Fruit fly (Drosophila melanogaster) whole organism, adult: Measurements from ENCODE around the gene mbt.

ENCODE experiments used
- CG11617 ChIP-seq: fragments of 200-800 bp; sonication (Bioruptor generic); optimal IDR thresholded peaks from 2 replicates; lab custom pipeline; 2017; ENCODE audit warnings: mild to moderate bottlenecking, missing biosample characterization, missing genetic modification reagents, missing genetic modification characterization
- CG12768 ChIP-seq: fragments of 200-800 bp; sonication (Bioruptor generic); optimal IDR thresholded peaks from 2 replicates; lab custom pipeline; 2017; ENCODE audit warnings: missing biosample characterization, missing genetic modification characterization, mild to moderate bottlenecking, moderate library complexity, missing genetic modification reagents
- CG14711 ChIP-seq: fragments of 200-800 bp; sonication (Bioruptor generic); optimal IDR thresholded peaks from 2 replicates; lab custom pipeline; 2018; ENCODE audit warnings: missing biosample characterization, mild to moderate bottlenecking, missing genetic modification characterization, moderate library complexity
- CG5204 ChIP-seq: fragments of 200-800 bp; sonication (Bioruptor generic); optimal IDR thresholded peaks from 2 replicates; lab custom pipeline; 2016; ENCODE audit warnings: missing biosample characterization, missing genetic modification characterization
- Clk ChIP-seq: fragments of 200-800 bp; sonication (Bioruptor generic); optimal IDR thresholded peaks from 2 replicates; lab custom pipeline; 2017; ENCODE audit warnings: missing biosample characterization, missing genetic modification characterization
- Mnt ChIP-seq: fragments of 200-800 bp; sonication (Bioruptor generic); optimal IDR thresholded peaks from 2 replicates; lab custom pipeline; 2016; ENCODE audit warnings: missing biosample characterization, mild to moderate bottlenecking, missing genetic modification characterization
- cic ChIP-seq: fragments of 200-800 bp; sonication (Bioruptor generic); optimal IDR thresholded peaks from 2 replicates; lab custom pipeline; 2017; ENCODE audit warnings: missing biosample characterization, mild to moderate bottlenecking, missing genetic modification characterization, moderate library complexity
- kay ChIP-seq: fragments of 200-800 bp; sonication (Bioruptor generic); peaks from one replicate; lab custom pipeline; 2016; ENCODE audit warnings: missing biosample characterization, missing genetic modification characterization, borderline replicate concordance
- tj ChIP-seq: fragments of 200-800 bp; sonication (Bioruptor generic); optimal IDR thresholded peaks from 3 replicates; lab custom pipeline; 2017; ENCODE audit warnings: missing biosample characterization, mild to moderate bottlenecking, missing genetic modification characterization, moderate library complexity
- toe ChIP-seq: fragments of 200-800 bp; sonication (Bioruptor generic); optimal IDR thresholded peaks from 2 replicates; lab custom pipeline; 2016; ENCODE audit warnings: missing biosample characterization, missing genetic modification characterization

dm6 chrX:16647092-16647632 is 36.7 kb downstream of the mbt start:
- TF ChIP-seq CG11617 (GFP tag; lab: Kevin White, UChicago) = no peak
- TF ChIP-seq CG14711 (tag; lab: Kevin White, UChicago) = no peak
- no peak for TF ChIP-seq cic (GFP tag; lab: Kevin White, UChicago)
- TF ChIP-seq Clk (GFP tag; lab: Kevin White, UChicago) = no peak
- no peak for TF ChIP-seq tj (GFP tag; lab: Kevin White, UChicago)
- no peak for TF ChIP-seq kay (GFP tag; lab: Kevin White, UChicago)
- no peak for TF ChIP-seq toe
- no peak for TF ChIP-seq CG5204 (GFP tag; lab: Kevin White, UChicago)
- no peak for TF ChIP-seq CG12768
- no peak for TF ChIP-seq Mnt (GFP tag; lab: Kevin White, UChicago)
